Fruit fly (Drosophila melanogaster): ENCODE measurements around the gene CG4576.

DNA sequence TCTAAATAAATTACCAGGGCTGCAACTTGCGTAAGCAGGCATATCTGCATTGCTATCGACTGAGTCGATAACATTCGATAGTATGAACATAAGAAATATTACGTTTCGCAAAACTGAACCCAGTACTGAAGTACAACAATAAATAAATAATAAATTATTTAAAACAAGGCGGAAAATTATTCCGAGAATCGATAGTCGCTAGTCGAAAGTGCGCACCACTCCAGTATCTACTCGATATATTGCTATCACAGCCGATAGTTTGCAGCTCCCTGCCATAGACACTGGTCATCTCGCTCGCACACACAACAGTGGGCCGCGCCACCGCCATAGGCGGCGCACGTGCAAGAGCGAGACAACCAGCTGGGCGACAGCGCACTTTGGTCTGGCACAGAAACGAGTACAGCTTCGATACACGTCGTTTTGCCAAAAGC lies 32.2 kb upstream of the CG4576 start, which contains the start of gene nsl1:
- TF ChIP-seq CTCF (optimal IDR thresholded peaks at IDR 0.05) (peak; percentile 20 to 32), CG8478 (optimal IDR thresholded peaks at IDR 0.05) (no peak)
